Fruit fly (Drosophila melanogaster): ENCODE measurements around the gene CG7420.

The CG7420 gene

dm6 chr2L:1473427-1473826 lies 29.3 kb downstream of the CG7420 start (continued):
- TF ChIP-seq CG16815 (GFP tag; optimal IDR thresholded peaks at IDR 0.05) = peak; percentile 59
- no peak for TF ChIP-seq NFAT (GFP tag; IDR thresholded peaks at IDR 0.05)
- no peak for TF ChIP-seq CG11723 (GFP tag; optimal IDR thresholded peaks at IDR 0.05)
- no peak for TF ChIP-seq grn (GFP tag; optimal IDR thresholded peaks at IDR 0.05)
- no peak for TF ChIP-seq CG16779 (GFP tag; IDR thresholded peaks at IDR 0.05)
- peak; percentile 17 for TF ChIP-seq CG12155 (GFP tag; optimal IDR thresholded peaks at IDR 0.05)
- peak; percentile 62; the same call in 1 of the 2 replicates for TF ChIP-seq Ptx1 (GFP tag; IDR thresholded peaks at IDR 0.05)
- no peak for TF ChIP-seq pho (GFP tag; optimal IDR thresholded peaks at IDR 0.05)
- peak; percentile 78 for TF ChIP-seq D19B (GFP tag; optimal IDR thresholded peaks at IDR 0.05)
- peak; percentile 21 for TF ChIP-seq CG12219 (GFP tag; optimal IDR thresholded peaks at IDR 0.05)
- peak; percentile 69 for TF ChIP-seq lmd (GFP tag; IDR thresholded peaks at IDR 0.05)
- 0 out of 3 replicates have a peak, but pooled peaks have one; percentile 26 for TF ChIP-seq CG11695 (GFP tag; IDR thresholded peaks at IDR 0.05)
- no peak for TF ChIP-seq Deaf1 (tag; optimal IDR thresholded peaks at IDR 0.05)
- no peak for TF ChIP-seq vnd (GFP tag; IDR thresholded peaks at IDR 0.05; ENCODE audit: partially characterized antibody)
- TF ChIP-seq Poxn (GFP tag; IDR thresholded peaks at IDR 0.05) = no peak
- TF ChIP-seq CG18764 (GFP tag; optimal IDR thresholded peaks at IDR 0.05) = no peak
- peak; percentile 87 for TF ChIP-seq zfh1 (GFP tag; IDR thresholded peaks at IDR 0.05)
- no peak for TF ChIP-seq CG17385 (GFP tag; optimal IDR thresholded peaks at IDR 0.05)
- no peak for TF ChIP-seq CG10321 (GFP tag; IDR thresholded peaks at IDR 0.05)
- no peak for TF ChIP-seq CG12299 (tag; optimal IDR thresholded peaks at IDR 0.05)
- TF ChIP-seq dati (GFP tag; IDR thresholded peaks at IDR 0.05) = no peak
- TF ChIP-seq CG8765 (GFP tag; IDR thresholded peaks at IDR 0.05) = peak; percentile 80
- TF ChIP-seq jigr1 (GFP tag; IDR thresholded peaks at IDR 0.05) = no peak
- TF ChIP-seq btn (GFP tag; optimal IDR thresholded peaks at IDR 0.05) = no peak

dm6 chr2L:1470772-1471171 lies 31.9 kb downstream of the CG7420 start:
- TF ChIP-seq CG6254 (GFP tag; optimal IDR thresholded peaks at IDR 0.05) (no peak), CG15479 (GFP tag; optimal IDR thresholded peaks at IDR 0.05) (no peak), CG16813 (GFP tag; IDR thresholded peaks at IDR 0.05; ENCODE audit: partially characterized antibody) (no peak), ci (GFP tag; IDR thresholded peaks at IDR 0.05) (0 out of 3 replicates have a peak, but pooled peaks have one; percentile 29), CG2889 (GFP tag; IDR thresholded peaks at IDR 0.05) (no peak), vvl (GFP tag; IDR thresholded peaks at IDR 0.05) (no peak), HLH3B (GFP tag; IDR thresholded peaks at IDR 0.05) (0 out of 2 replicates have a peak, but pooled peaks have one; percentile 8), CG17568 (GFP tag; optimal IDR thresholded peaks at IDR 0.05) (no peak), row (GFP tag; IDR thresholded peaks at IDR 0.05) (no peak), CG10979 (tag; optimal IDR thresholded peaks at IDR 0.05) (peak; percentile 39), CG15269 (tag; optimal IDR thresholded peaks at IDR 0.05) (no peak), odd (GFP tag; optimal IDR thresholded peaks at IDR 0.05) (no peak), Fer1 (GFP tag; optimal IDR thresholded peaks at IDR 0.05) (no peak), ranshi (GFP tag; IDR thresholded peaks at IDR 0.05) (no peak), CG2875 (GFP tag; optimal IDR thresholded peaks at IDR 0.05) (no peak), gce (GFP tag; IDR thresholded peaks at IDR 0.05) (no peak), tll (GFP tag; optimal IDR thresholded peaks at IDR 0.05) (no peak), crc (GFP tag; optimal IDR thresholded peaks at IDR 0.05) (no peak), CG3995 (GFP tag; optimal IDR thresholded peaks at IDR 0.05) (no peak), Myb (GFP tag; optimal IDR thresholded peaks at IDR 0.05) (no peak), Oaz (GFP tag; IDR thresholded peaks at IDR 0.05) (no peak), lbe (GFP tag; optimal IDR thresholded peaks at IDR 0.05) (peak; percentile 7), CG5180 (GFP tag; optimal IDR thresholded peaks at IDR 0.05) (no peak), CG34422 (GFP tag; IDR thresholded peaks at IDR 0.05) (no peak), CG2678 (tag; optimal IDR thresholded peaks at IDR 0.05) (no peak), Adf1 (GFP tag; IDR thresholded peaks at IDR 0.05) (no peak), Elba2 (GFP tag; optimal IDR thresholded peaks at IDR 0.05) (no peak), gcm2 (GFP tag; optimal IDR thresholded peaks at IDR 0.05) (no peak), onecut (GFP tag; IDR thresholded peaks at IDR 0.05) (no peak)

All from whole organism, embryonic.